Worm (Caenorhabditis elegans): ENCODE data around the gene R04B5.7.

DNA sequence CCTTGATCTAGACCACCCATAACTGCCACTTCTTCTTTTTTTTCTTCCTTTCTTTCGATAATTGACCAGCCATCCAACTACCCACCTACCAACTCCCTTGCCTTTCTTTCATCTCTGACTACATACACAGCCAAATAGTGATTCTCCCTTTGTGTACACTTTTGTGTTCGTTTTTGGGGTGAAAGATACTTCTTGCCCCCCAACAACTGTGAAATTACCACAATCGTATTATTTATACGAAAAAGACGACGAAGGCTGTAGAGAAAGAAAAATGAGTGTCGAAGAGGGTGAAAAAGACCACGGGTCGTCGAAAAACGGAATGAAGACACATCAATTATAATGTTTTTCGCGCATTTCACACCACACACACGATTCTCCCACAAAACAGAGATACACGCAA is 43.9 kb downstream of the R04B5.7 start:
- TF ChIP-seq T22C8.4 (GFP tag; IDR thresholded peaks at IDR 0.05) (no peak), ztf-29 (GFP tag; IDR thresholded peaks at IDR 0.05) (no peak), flt-1 (GFP tag; IDR thresholded peaks at IDR 0.05) (no peak), med-1 (GFP tag; optimal IDR thresholded peaks at IDR 0.05; ENCODE audit: insufficient read depth) (no peak), klf-2 (GFP tag; conservative IDR thresholded peaks at IDR 0.05) (no peak), ref-1 (GFP tag; conservative IDR thresholded peaks at IDR 0.05) (no peak), cog-1 (tag; optimal IDR thresholded peaks at IDR 0.05) (no peak), tab-1 (GFP tag; IDR thresholded peaks at IDR 0.05) (no peak), ztf-23 (GFP tag; IDR thresholded peaks at IDR 0.05) (no peak)
